Fruit fly (Drosophila melanogaster) whole organism, wandering third instar larva: Measurements from ENCODE around the gene CG7069.
A peak's percentile ranks its signal among the peaks of the same experiment; 100 is the strongest.

Experiments used
- Abd-B ChIP-seq: fragments of >200 bp; optimal IDR thresholded peaks from 2 replicates; lab custom pipeline; 2017; ENCODE audit warnings: missing biosample characterization, missing genetic modification characterization
- CG32264 ChIP-seq: fragments of 200-800 bp; sonication (Bioruptor generic); optimal IDR thresholded peaks from 2 replicates; lab custom pipeline; 2016; ENCODE audit warnings: missing biosample characterization, missing genetic modification characterization
- CG9705 ChIP-seq: fragments of 200-800 bp; sonication (Bioruptor generic); optimal IDR thresholded peaks from 2 replicates; lab custom pipeline; 2018; ENCODE audit warnings: missing biosample characterization, mild to moderate bottlenecking, missing genetic modification characterization
- CrebA ChIP-seq: fragments of 200-800 bp; sonication (Bioruptor generic); optimal IDR thresholded peaks from 2 replicates; lab custom pipeline; 2016; ENCODE audit warnings: missing biosample characterization, mild to moderate bottlenecking, missing genetic modification characterization, borderline replicate concordance
- Dif ChIP-seq: fragments of 200-275, 200-300 bp; sonication (Bioruptor generic); optimal IDR thresholded peaks from 2 replicates; lab custom pipeline; 2018; ENCODE audit warnings: missing biosample characterization, missing genetic modification characterization; ENCODE audit not compliant: partially characterized antibody
- GATAd ChIP-seq: sonication (Bioruptor generic); optimal IDR thresholded peaks from 2 replicates; lab custom pipeline; 2016; ENCODE audit warnings: missing biosample characterization, missing genetic modification characterization
- HLH106 ChIP-seq: fragments of 200-800 bp; optimal IDR thresholded peaks from 3 replicates; lab custom pipeline; 2019; ENCODE audit warnings: missing biosample characterization, mild to moderate bottlenecking, missing genetic modification characterization, moderate library complexity
- Jra ChIP-seq: sonication (Bioruptor generic); optimal IDR thresholded peaks from 2 replicates; lab custom pipeline; 2016; ENCODE audit warnings: missing biosample characterization, missing genetic modification characterization
- Myc ChIP-seq: fragments of >200 bp; optimal IDR thresholded peaks from 2 replicates; lab custom pipeline; 2017
- N ChIP-seq: fragments of >200 bp; optimal IDR thresholded peaks from 2 replicates; lab custom pipeline; 2018; ENCODE audit warnings: missing biosample characterization, missing external identifiers, missing genetic modification characterization
- Rel ChIP-seq, 2 experiments: fragments of 200-800 bp; sonication (Bioruptor generic) in 1 of 2; optimal IDR thresholded peaks; 2 replicates in 1 of 2; 3 replicates in 1 of 2; lab custom pipeline; 2016 to 2019; ENCODE audit warnings: mild to moderate bottlenecking in 2 of 2, missing biosample characterization in 2 of 2, missing genetic modification characterization in 2 of 2, moderate library complexity in 1 of 2
- Sp1 ChIP-seq: fragments of 200-800 bp; sonication (Bioruptor generic); optimal IDR thresholded peaks from 3 replicates; lab custom pipeline; 2019; ENCODE audit warnings: missing biosample characterization, mild to moderate bottlenecking, missing genetic modification characterization, moderate library complexity
- Vsx2 ChIP-seq: fragments of 200-300, 225-300 bp; sonication (Bioruptor generic); optimal IDR thresholded peaks from 2 replicates; lab custom pipeline; 2018; ENCODE audit warnings: missing biosample characterization, missing genetic modification characterization; ENCODE audit not compliant: partially characterized antibody
- br ChIP-seq: fragments of 200-800 bp; sonication (Bioruptor generic); optimal IDR thresholded peaks from 2 replicates; lab custom pipeline; 2016; ENCODE audit warnings: missing biosample characterization, missing genetic modification characterization
- brk ChIP-seq: fragments of 200-800 bp; sonication (Bioruptor generic); optimal IDR thresholded peaks from 2 replicates; lab custom pipeline; 2016; ENCODE audit warnings: missing biosample characterization, mild to moderate bottlenecking, missing genetic modification characterization
- dl ChIP-seq, 2 experiments: fragments of 175-275, 200-275 bp in 1 of 2; fragments of 200-275 bp in 1 of 2; sonication (Bioruptor generic); optimal IDR thresholded peaks; lab custom pipeline; 2018; ENCODE audit warnings: mild to moderate bottlenecking in 2 of 2, missing biosample characterization in 2 of 2, missing genetic modification characterization in 2 of 2, moderate library complexity in 2 of 2; ENCODE audit not compliant: partially characterized antibody in 2 of 2, insufficient read depth in 1 of 2
- dsf ChIP-seq: sonication (Bioruptor generic); optimal IDR thresholded peaks from 2 replicates; lab custom pipeline; 2016; ENCODE audit warnings: missing biosample characterization, missing genetic modification characterization, borderline replicate concordance
- ey ChIP-seq: fragments of 200-800 bp; sonication (Bioruptor generic); optimal IDR thresholded peaks from 2 replicates; lab custom pipeline; 2016; ENCODE audit warnings: missing biosample characterization, missing genetic modification characterization
- foxo ChIP-seq, 2 experiments: fragments of 200-800 bp; sonication (Bioruptor generic); optimal IDR thresholded peaks; 2 replicates in 1 of 2; 3 replicates in 1 of 2; lab custom pipeline; 2016 to 2017; ENCODE audit warnings: missing biosample characterization in 2 of 2, missing genetic modification characterization in 2 of 2
- fru ChIP-seq: fragments of 200-800 bp; sonication (Bioruptor generic); optimal IDR thresholded peaks from 3 replicates; lab custom pipeline; 2016; ENCODE audit warnings: missing biosample characterization, mild to moderate bottlenecking, missing genetic modification characterization
- h ChIP-seq: fragments of 200-800 bp; sonication (Bioruptor generic); optimal IDR thresholded peaks from 3 replicates; lab custom pipeline; 2016; ENCODE audit warnings: missing biosample characterization, mild to moderate bottlenecking, missing genetic modification characterization
- jim ChIP-seq: fragments of 175-275, 200-325 bp; sonication (Bioruptor generic); optimal IDR thresholded peaks from 2 replicates; lab custom pipeline; 2016; ENCODE audit warnings: missing biosample characterization, mild to moderate bottlenecking, missing genetic modification characterization
- lola ChIP-seq: fragments of >200 bp; optimal IDR thresholded peaks from 2 replicates; lab custom pipeline; 2017; ENCODE audit warnings: missing biosample characterization, missing genetic modification characterization
- rgr ChIP-seq: fragments of 200-800 bp; sonication (Bioruptor generic); optimal IDR thresholded peaks from 3 replicates; lab custom pipeline; 2016; ENCODE audit warnings: missing biosample characterization, mild to moderate bottlenecking, missing genetic modification characterization
- sv ChIP-seq: fragments of 200-800 bp; sonication (Bioruptor generic); optimal IDR thresholded peaks from 3 replicates; lab custom pipeline; 2016; ENCODE audit warnings: missing biosample characterization, missing genetic modification characterization
- tai ChIP-seq: sonication (Bioruptor generic); optimal IDR thresholded peaks from 2 replicates; lab custom pipeline; 2016; ENCODE audit warnings: missing biosample characterization, missing genetic modification characterization
- woc ChIP-seq: sonication (Bioruptor generic); optimal IDR thresholded peaks from 2 replicates; lab custom pipeline; 2016; ENCODE audit warnings: missing biosample characterization, mild to moderate bottlenecking, missing genetic modification characterization

CG7069 gene

DNA sequence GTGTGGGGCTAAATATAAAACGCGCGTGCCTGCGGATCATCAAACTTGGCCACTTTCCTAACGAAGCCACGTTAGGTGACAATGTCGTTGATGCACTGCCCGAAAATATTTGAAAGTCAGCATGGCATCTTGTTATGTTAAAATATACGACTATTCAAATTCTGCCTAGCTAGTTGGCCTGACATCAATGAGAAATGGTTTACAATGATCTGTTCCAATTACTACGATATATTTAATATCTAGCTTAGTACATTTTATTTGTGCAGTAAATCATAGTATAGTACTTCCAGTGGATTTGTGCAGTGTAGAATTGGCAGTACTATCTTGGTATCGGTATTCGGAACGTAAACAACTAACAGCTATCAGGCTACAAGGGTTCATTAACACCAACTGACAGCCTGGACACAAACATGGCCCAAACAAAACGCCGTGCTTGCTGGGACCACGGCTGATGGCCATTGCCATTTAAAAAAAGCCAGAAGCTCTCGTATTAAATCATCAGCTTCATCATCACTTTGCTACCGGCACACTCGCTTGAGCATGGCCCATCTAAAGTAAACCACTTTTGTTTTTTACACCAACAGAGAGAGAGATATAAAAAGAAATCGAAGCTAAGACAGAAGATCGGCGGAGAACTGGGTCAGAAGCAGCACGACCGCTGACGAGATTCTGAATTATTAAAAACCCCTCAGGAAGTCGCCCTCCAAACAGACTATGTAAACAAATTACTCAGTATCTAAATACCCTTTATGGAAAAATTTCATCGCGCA lies 23.0 kb downstream of the CG7069 start:
- TF ChIP-seq jim (GFP tag; lab: Kevin White, UChicago): no peak
- no peak for TF ChIP-seq woc (GFP tag; lab: Kevin White, UChicago)
- TF ChIP-seq dl (GFP tag; optimal IDR thresholded peaks at IDR 0.05; lab: Kevin White, UChicago; ENCODE audit: insufficient read depth in 1 of 2, partially characterized antibody in 2 of 2): no peak
- no peak for TF ChIP-seq Rel (GFP tag; optimal IDR thresholded peaks at IDR 0.05; lab: Kevin White, UChicago)
- TF ChIP-seq Rel (tag; optimal IDR thresholded peaks at IDR 0.05; lab: Kevin White, UChicago): no peak
- TF ChIP-seq GATAd: no peak
- no peak for TF ChIP-seq Vsx2 (GFP tag; lab: Kevin White, UChicago)
- no peak for TF ChIP-seq tai (GFP tag; lab: Kevin White, UChicago)
- TF ChIP-seq fru (GFP tag; lab: Kevin White, UChicago): no peak
- no peak for TF ChIP-seq ey (GFP tag; lab: Kevin White, UChicago)
- TF ChIP-seq Myc (lab: Kevin White, UChicago): no peak
- TF ChIP-seq sv (GFP tag; lab: Kevin White, UChicago): no peak

DNA sequence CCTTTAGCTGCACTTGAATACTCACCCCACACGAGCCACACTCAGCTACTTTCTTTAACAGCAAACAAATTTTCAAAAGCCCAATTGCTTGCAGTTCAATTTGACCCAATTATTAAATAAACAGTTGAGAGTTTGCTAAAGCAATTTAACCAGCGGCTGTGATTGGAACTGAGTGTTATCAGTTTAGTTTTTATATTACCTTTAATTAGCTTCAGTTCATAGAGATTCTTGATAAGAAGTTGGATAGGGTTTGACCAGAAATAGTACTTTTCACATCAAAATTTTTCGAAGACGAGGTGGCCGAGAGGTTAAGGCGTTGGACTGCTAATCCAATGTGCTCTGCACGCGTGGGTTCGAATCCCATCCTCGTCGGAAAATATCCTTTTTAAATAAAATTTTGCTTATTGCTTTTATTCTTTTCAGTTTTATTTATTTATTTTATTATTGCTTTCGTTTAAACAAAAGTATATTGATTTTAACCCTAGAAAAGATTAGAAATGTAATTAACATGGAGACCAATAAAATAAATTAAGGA lies 23.7 kb downstream of the CG7069 start:
- TF ChIP-seq CG9705 (GFP tag; lab: Kevin White, UChicago) (no peak), dl (GFP tag; optimal IDR thresholded peaks at IDR 0.05; lab: Kevin White, UChicago; ENCODE audit: insufficient read depth in 1 of 2, partially characterized antibody in 2 of 2) (no peak), ey (GFP tag; lab: Kevin White, UChicago) (no peak), Rel (GFP tag; optimal IDR thresholded peaks at IDR 0.05; lab: Kevin White, UChicago) (no peak), Rel (tag; optimal IDR thresholded peaks at IDR 0.05; lab: Kevin White, UChicago) (no peak), lola (GFP tag; lab: Kevin White, UChicago) (no peak), rgr (GFP tag; lab: Kevin White, UChicago) (no peak), tai (GFP tag; lab: Kevin White, UChicago) (no peak), Vsx2 (GFP tag; lab: Kevin White, UChicago) (no peak), sv (GFP tag; lab: Kevin White, UChicago) (no peak), N (no peak), CG32264 (GFP tag; lab: Kevin White, UChicago) (no peak), Jra (GFP tag; lab: Kevin White, UChicago) (no peak), h (GFP tag; lab: Kevin White, UChicago) (no peak), fru (GFP tag; lab: Kevin White, UChicago) (no peak), Abd-B (no peak), woc (GFP tag; lab: Kevin White, UChicago) (no peak), Dif (no peak), Myc (lab: Kevin White, UChicago) (no peak)

DNA sequence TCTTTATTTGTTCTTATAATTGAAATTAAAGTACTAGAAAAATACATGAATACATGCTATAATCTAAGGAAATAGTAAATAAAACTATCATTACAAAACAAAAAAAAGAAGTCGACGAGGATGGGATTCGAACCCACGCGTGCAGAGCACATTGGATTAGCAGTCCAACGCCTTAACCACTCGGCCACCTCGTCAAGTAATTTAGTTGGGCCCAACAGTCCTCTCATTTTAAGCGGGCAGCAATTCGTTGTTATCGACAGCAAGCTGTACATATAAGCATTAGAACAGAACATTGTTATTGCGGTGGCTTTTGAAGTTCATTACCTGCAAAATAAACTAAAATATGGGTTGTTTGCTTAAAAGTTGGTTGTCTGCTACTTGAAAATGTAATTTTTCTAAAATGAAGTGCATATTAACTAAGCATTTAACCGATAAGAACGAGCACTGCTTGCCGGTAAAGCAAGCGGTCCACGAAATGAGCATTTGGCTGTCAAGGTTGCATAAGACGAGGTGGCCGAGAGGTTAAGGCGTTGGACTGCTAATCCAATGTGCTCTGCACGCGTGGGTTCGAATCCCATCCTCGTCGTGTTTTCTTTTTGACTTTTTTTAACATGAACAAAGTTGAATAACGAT lies 24.5 kb downstream of the CG7069 start:
- TF ChIP-seq Myc (lab: Kevin White, UChicago) (peak; percentile 23), Jra (GFP tag; lab: Kevin White, UChicago) (no peak), Abd-B (peak; percentile 14), N (peak; percentile 77)

DNA sequence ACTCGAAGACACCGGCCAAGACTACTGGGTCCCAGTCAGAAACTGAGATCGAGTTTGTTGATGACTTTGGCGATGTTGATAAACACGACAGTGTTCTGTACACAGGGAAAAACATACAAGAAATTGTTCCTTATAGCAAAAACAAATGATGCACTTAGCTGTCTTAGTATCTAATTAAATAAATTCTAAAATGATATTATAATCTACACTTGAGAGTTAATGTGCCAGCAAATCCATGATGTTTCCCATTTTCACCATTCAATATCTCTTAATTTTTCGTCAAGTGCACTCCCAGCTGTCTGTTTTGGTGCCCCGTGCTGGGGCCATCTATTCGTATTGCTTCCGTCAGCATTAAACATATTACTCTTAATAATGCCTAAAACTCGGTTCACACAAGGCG lies 27.6 kb downstream of the CG7069 start:
- TF ChIP-seq rgr (GFP tag; lab: Kevin White, UChicago) (no peak), dl (GFP tag; optimal IDR thresholded peaks at IDR 0.05; lab: Kevin White, UChicago; ENCODE audit: insufficient read depth in 1 of 2, partially characterized antibody in 2 of 2) (no peak), sv (GFP tag; lab: Kevin White, UChicago) (peak; percentile 18), jim (GFP tag; lab: Kevin White, UChicago) (no peak)

DNA sequence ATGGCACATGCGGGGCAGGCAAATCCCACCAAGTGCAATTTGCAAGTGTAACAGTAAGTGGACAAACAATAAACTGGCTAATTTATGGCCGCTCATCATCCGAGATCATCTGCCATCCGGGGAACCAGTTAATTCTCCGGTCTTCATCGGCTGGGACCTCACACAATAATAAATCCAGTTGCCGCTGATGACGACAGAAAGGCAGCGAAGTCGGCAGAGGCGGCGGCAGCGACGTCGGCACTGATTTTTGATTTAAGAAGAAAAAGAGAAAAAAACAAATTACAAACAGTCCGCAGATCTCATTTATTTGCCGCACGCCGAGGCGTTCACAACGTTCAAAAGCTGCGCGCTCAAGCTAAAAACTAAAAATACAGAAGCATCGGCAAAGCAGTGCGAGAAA lies 29.7 kb downstream of the CG7069 start, which contains the start of gene CG13856:
CG13856 (plus strand) TSS at position 301 of the 400 bp plus-strand sequence.
- TF ChIP-seq woc (GFP tag; lab: Kevin White, UChicago) (no peak), fru (GFP tag; lab: Kevin White, UChicago) (no peak), Abd-B (no peak), brk (no peak), HLH106 (tag; lab: Kevin White, UChicago) (no peak), Rel (GFP tag; optimal IDR thresholded peaks at IDR 0.05; lab: Kevin White, UChicago) (no peak), Rel (tag; optimal IDR thresholded peaks at IDR 0.05; lab: Kevin White, UChicago) (no peak), tai (GFP tag; lab: Kevin White, UChicago) (no peak), rgr (GFP tag; lab: Kevin White, UChicago) (no peak)

DNA sequence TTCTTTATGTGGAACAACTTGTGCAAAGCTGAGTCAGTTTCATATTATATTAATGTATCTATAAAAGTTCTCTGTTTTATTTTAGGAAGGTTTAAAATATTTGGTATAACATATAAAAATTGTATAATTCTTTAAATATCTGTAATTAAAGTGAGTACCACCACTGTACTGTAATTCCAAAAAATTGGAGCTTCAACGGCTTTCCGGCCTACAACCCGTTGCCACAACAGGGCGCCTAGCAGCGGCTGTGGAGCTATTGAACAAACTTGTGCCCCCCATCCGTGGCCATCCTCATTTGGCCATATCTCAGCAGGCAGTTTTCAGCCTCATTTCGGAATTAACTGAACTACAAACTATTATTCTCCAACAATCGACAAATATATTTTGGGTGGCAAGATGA lies 33.0 kb downstream of the CG7069 start, which contains the start of gene CG13855:
CG13855 (plus strand) TSS at position 301 of the 400 bp plus-strand sequence.
- TF ChIP-seq CG9705 (GFP tag; lab: Kevin White, UChicago): no peak
- TF ChIP-seq Sp1 (GFP tag; lab: Kevin White, UChicago): no peak
- TF ChIP-seq Vsx2 (GFP tag; lab: Kevin White, UChicago): no peak
- TF ChIP-seq HLH106 (tag; lab: Kevin White, UChicago): no peak
- no peak for TF ChIP-seq dsf (GFP tag; lab: Kevin White, UChicago)
- no peak for TF ChIP-seq lola (GFP tag; lab: Kevin White, UChicago)
- TF ChIP-seq tai (GFP tag; lab: Kevin White, UChicago): no peak
- no peak for TF ChIP-seq jim (GFP tag; lab: Kevin White, UChicago)
- no peak for TF ChIP-seq foxo (GFP tag; optimal IDR thresholded peaks at IDR 0.05; lab: Kevin White, UChicago)
- TF ChIP-seq CrebA (GFP tag; lab: Kevin White, UChicago): no peak
- no peak for TF ChIP-seq br
- TF ChIP-seq, all 38 proteins: peak for 0
